Worm (Caenorhabditis elegans) whole organism, midembryonic: ENCODE measurements around the gene F14D7.14.
A peak's percentile ranks its signal among the peaks of the same experiment; 100 is the strongest.

ENCODE experiments used
- T22C8.4 ChIP-seq: fragments of 200-800 bp; sonication (Bioruptor generic); IDR thresholded peaks from 2 replicates; pipeline ENCODE4 v1.3.6; 2022; ENCODE audit warnings: missing genetic modification characterization, missing compliant biosample characterization
- cog-1 ChIP-seq: sonication (generic microtip); optimal IDR thresholded peaks from 2 replicates; lab custom pipeline; 2016; ENCODE audit warnings: missing genetic modification characterization, missing compliant biosample characterization
- flt-1 ChIP-seq: fragments of 200-800 bp; sonication (Bioruptor generic); IDR thresholded peaks from 2 replicates; pipeline ENCODE4 v1.3.6; 2022; ENCODE audit warnings: missing genetic modification characterization, missing compliant biosample characterization
- klf-2 ChIP-seq: fragments of 200-800 bp; sonication (Bioruptor generic); conservative IDR thresholded peaks from 2 replicates; pipeline ENCODE4 v1.3.6; 2022; ENCODE audit warnings: missing genetic modification reagents, missing genetic modification characterization, missing compliant biosample characterization
- med-1 ChIP-seq: sonication (generic microtip); optimal IDR thresholded peaks from 2 replicates; lab custom pipeline; 2017; ENCODE audit warnings: missing genetic modification characterization, mild to moderate bottlenecking, missing compliant biosample characterization, antibody characterized with exemption, missing genetic modification reagents; ENCODE audit not compliant: insufficient read depth
- ref-1 ChIP-seq: fragments of 200-800 bp; sonication (Bioruptor generic); conservative IDR thresholded peaks from 2 replicates; pipeline ENCODE4 v1.3.6; 2022; ENCODE audit warnings: missing genetic modification reagents, missing genetic modification characterization, missing compliant biosample characterization
- tab-1 ChIP-seq: fragments of 200-800 bp; sonication (Bioruptor generic); IDR thresholded peaks from 2 replicates; pipeline ENCODE4 v1.3.6; 2022; ENCODE audit warnings: missing genetic modification characterization, missing compliant biosample characterization
- ztf-23 ChIP-seq: fragments of 200-800 bp; sonication (Bioruptor generic); IDR thresholded peaks from 2 replicates; pipeline ENCODE4 v1.3.6; 2022; ENCODE audit warnings: missing genetic modification reagents, missing genetic modification characterization, missing compliant biosample characterization
- ztf-29 ChIP-seq: fragments of 200-800 bp; sonication (Bioruptor generic); IDR thresholded peaks from 2 replicates; pipeline ENCODE4 v1.3.6; 2022; ENCODE audit warnings: missing genetic modification reagents, missing genetic modification characterization, missing compliant biosample characterization

The F14D7.14 gene

DNA sequence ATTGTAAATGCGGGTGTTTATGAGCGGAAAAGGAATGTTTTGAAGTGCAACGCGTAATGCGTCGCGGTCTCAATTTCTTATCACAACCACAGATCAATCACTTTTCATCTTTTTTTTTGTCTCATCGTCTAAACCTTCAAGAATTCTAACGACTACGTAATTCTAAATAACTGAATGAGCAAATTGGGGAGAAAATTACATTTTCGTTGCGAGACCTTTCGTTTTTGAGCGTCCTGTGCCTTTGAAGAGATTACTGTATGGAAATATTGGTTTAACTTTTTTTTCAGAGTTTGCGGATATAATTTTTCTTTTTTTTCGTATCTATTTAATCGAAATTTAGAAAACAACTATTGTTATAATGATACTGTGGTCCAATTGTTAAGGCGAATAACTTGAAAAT is 40.8 kb downstream of the F14D7.14 start:
- TF ChIP-seq flt-1 (GFP tag; lab: Robert Waterston, UW) (no peak), ztf-29 (no peak), cog-1 (no peak), tab-1 (GFP tag; lab: Robert Waterston, UW) (no peak), klf-2 (no peak), med-1 (GFP tag; lab: Kevin White, UChicago) (no peak), ref-1 (GFP tag; lab: Robert Waterston, UW) (no peak), T22C8.4 (GFP tag; lab: Robert Waterston, UW) (no peak), ztf-23 (no peak)

DNA sequence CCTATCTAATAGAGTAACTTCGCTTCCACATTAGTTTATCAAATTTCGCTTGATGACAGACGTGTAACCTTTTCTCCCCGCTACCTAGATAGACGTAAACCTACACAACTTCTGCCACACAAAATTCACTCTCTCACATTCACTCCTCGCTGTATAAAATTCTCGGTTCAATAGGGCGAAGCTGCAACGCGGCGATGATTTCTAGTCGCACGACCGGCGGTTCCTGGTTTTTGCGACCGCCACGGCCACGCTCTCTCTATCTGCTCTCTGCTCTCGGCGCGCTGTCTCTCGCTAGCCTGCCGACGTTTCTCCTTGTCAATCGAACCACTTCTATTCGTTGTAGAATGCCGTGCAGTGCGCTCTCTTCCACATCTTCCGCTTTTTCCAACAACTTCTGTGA is 41.2 kb downstream of the F14D7.14 start:
- TF ChIP-seq klf-2: no peak
- peak; percentile 35; the same call in 1 of the 2 replicates for TF ChIP-seq flt-1 (GFP tag; lab: Robert Waterston, UW)

DNA sequence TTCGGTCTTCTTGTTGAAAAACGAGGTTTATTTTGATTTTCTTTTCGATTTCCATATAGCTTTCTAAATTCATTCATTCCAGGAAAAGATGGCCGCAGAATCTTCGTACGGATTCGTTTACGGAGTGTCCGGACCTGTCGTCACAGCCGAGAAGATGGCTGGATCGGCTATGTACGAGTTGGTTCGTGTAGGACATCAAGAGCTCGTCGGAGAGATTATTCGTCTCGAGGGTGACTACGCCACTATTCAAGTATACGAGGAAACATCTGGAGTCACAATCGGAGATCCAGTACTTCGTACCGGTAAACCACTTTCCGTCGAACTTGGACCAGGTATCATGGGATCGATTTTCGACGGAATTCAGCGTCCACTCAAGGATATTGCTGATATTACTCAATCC is 41.9 kb downstream of the F14D7.14 start, which contains the start of gene vha-13:
Gene vha-13 (plus strand): TSS at position 81 of the 400 bp plus-strand sequence.
- no peak for TF ChIP-seq ref-1 (GFP tag; lab: Robert Waterston, UW)
- no peak for TF ChIP-seq ztf-23
- TF ChIP-seq cog-1: no peak
- TF ChIP-seq T22C8.4 (GFP tag; lab: Robert Waterston, UW): no peak
- no peak for TF ChIP-seq tab-1 (GFP tag; lab: Robert Waterston, UW)
- TF ChIP-seq ztf-29: no peak

DNA sequence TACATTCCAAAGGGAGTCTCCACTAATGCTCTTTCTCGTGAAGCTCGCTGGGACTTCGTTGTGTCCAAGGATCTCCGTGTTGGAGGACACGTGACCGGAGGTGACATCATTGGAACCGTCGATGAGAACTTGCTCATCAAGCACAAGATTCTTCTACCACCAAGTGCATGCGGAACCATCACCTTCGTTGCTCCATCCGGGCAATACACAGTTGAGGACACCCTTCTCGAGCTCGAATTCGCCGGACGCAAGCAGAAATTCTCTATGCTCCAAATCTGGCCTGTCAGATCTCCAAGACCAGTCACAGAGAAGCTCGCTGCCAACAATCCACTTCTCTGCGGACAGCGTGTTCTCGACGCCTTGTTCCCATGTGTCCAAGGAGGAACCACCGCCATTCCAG is 42.3 kb downstream of the F14D7.14 start:
- 0 out of 2 replicates have a peak, but pooled peaks have one; percentile 57 for TF ChIP-seq flt-1 (GFP tag; lab: Robert Waterston, UW)
- TF ChIP-seq med-1 (GFP tag; lab: Kevin White, UChicago): no peak

DNA sequence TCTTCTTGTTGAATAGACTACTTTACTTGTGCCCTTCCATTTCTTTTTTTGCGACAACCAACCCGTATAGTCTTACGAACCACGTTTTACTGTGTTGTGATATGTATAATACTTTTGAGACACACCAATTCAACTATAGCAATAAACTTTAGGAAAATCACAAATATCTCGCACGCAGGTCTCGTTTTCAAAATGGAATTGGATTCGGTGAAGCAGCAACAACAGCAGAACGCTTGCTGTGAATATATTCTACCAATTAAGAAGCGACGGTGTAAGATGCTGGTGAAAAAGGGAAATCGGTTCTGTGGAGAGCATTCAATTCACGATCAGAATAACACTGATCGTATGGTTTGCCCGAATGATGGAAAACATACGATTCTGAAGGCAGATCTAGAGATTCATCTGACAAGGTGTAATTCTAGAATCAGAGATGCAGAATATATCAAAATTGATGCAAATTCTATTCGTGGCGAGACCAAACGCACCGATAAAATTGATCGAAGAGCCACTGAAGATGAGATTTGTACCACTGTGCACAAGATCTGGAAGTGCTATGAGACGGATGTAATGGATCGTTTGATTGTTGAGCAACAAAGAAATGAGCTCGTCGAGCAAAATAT is 44.6 kb downstream of the F14D7.14 start, which contains the start of gene Y49A3A.3:
Gene Y49A3A.3 (plus strand): TSS at position 153 of the 620 bp plus-strand sequence.
- TF ChIP-seq klf-2 (no peak), ref-1 (GFP tag; lab: Robert Waterston, UW) (no peak), ztf-23 (no peak), T22C8.4 (GFP tag; lab: Robert Waterston, UW) (no peak), med-1 (GFP tag; lab: Kevin White, UChicago) (no peak)

DNA sequence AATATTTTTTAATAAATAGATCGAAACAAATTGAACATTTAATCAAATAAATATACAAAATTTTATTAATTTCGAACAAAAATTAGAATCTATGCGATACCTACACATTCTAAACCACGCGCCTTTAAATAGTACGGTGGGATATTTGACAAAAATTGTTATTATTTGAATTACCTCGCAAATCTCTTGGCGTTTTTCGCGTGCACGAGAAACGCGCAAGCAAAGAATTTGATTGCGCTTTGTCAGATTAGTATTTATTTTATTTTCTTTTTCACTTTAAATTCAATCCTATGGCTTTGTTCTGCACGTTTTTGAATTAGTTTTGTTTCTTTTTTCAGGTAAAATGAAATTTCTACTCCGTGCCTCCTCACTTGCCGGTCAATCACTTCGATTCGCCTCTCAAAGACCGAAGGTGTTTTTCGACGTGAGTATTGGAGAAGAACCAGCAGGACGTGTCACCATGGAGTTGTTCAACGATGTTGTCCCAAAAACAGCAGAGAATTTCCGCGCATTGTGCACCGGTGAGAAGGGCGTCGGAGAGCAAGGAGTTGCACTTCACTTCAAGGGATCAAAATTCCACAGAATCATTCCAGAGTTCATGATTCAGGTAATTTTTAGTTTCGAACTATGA is 46.1 kb downstream of the F14D7.14 start, which contains the start of gene cyn-1:
Gene cyn-1 (plus strand): TSS at position 339 of the 631 bp plus-strand sequence.
- TF ChIP-seq ztf-23: no peak
- peak; percentile 2 for TF ChIP-seq cog-1
- no peak for TF ChIP-seq ztf-29
- TF ChIP-seq flt-1 (GFP tag; lab: Robert Waterston, UW): 0 out of 2 replicates have a peak, but pooled peaks have one; percentile 34
- no peak for TF ChIP-seq klf-2
- TF ChIP-seq ref-1 (GFP tag; lab: Robert Waterston, UW): no peak
- no peak for TF ChIP-seq med-1 (GFP tag; lab: Kevin White, UChicago)
- TF ChIP-seq tab-1 (GFP tag; lab: Robert Waterston, UW): no peak

DNA sequence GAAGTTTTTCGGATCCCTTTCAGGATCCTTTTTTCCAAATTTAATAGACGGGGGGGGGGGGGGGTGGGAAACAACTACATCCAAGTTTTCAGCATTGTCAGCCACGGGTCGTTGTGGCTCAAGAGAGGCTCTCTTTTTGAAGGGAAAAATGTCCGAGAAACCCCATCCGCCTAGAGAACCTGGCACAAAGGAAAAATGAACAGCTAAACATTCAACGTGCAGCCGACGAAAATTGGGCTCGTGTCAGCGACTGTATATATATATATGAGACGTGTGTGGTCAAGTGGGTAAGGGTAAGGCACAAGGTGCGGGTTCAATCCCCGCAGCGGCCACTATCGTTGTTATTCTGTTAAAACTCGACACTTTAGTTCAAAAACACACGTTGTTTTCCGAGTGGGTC is 48.8 kb downstream of the F14D7.14 start, which contains the start of gene Y49A3A.4:
Gene Y49A3A.4 (minus strand): TSS at position 314 of the 400 bp plus-strand sequence.
- TF ChIP-seq flt-1 (GFP tag; lab: Robert Waterston, UW) (no peak), klf-2 (no peak), ztf-23 (no peak), med-1 (GFP tag; lab: Kevin White, UChicago) (no peak), ztf-29 (no peak), tab-1 (GFP tag; lab: Robert Waterston, UW) (no peak), T22C8.4 (GFP tag; lab: Robert Waterston, UW) (no peak), ref-1 (GFP tag; lab: Robert Waterston, UW) (no peak), cog-1 (no peak)
